Worm (Caenorhabditis elegans) whole organism, midembryonic: Measurements from ENCODE around the gene unc-49.

Experiments used
- T22C8.4 ChIP-seq: fragments of 200-800 bp; sonication (Bioruptor generic); IDR thresholded peaks from 2 replicates; pipeline ENCODE4 v1.3.6; 2022; ENCODE audit warnings: missing genetic modification characterization, missing compliant biosample characterization
- cog-1 ChIP-seq: sonication (generic microtip); optimal IDR thresholded peaks from 2 replicates; lab custom pipeline; 2016; ENCODE audit warnings: missing genetic modification characterization, missing compliant biosample characterization
- flt-1 ChIP-seq: fragments of 200-800 bp; sonication (Bioruptor generic); IDR thresholded peaks from 2 replicates; pipeline ENCODE4 v1.3.6; 2022; ENCODE audit warnings: missing genetic modification characterization, missing compliant biosample characterization
- klf-2 ChIP-seq: fragments of 200-800 bp; sonication (Bioruptor generic); conservative IDR thresholded peaks from 2 replicates; pipeline ENCODE4 v1.3.6; 2022; ENCODE audit warnings: missing genetic modification reagents, missing genetic modification characterization, missing compliant biosample characterization
- med-1 ChIP-seq: sonication (generic microtip); optimal IDR thresholded peaks from 2 replicates; lab custom pipeline; 2017; ENCODE audit warnings: missing genetic modification characterization, mild to moderate bottlenecking, missing compliant biosample characterization, antibody characterized with exemption, missing genetic modification reagents; ENCODE audit not compliant: insufficient read depth
- tab-1 ChIP-seq: fragments of 200-800 bp; sonication (Bioruptor generic); IDR thresholded peaks from 2 replicates; pipeline ENCODE4 v1.3.6; 2022; ENCODE audit warnings: missing genetic modification characterization, missing compliant biosample characterization
- ztf-23 ChIP-seq: fragments of 200-800 bp; sonication (Bioruptor generic); IDR thresholded peaks from 2 replicates; pipeline ENCODE4 v1.3.6; 2022; ENCODE audit warnings: missing genetic modification reagents, missing genetic modification characterization, missing compliant biosample characterization
- ztf-29 ChIP-seq: fragments of 200-800 bp; sonication (Bioruptor generic); IDR thresholded peaks from 2 replicates; pipeline ENCODE4 v1.3.6; 2022; ENCODE audit warnings: missing genetic modification reagents, missing genetic modification characterization, missing compliant biosample characterization

DNA sequence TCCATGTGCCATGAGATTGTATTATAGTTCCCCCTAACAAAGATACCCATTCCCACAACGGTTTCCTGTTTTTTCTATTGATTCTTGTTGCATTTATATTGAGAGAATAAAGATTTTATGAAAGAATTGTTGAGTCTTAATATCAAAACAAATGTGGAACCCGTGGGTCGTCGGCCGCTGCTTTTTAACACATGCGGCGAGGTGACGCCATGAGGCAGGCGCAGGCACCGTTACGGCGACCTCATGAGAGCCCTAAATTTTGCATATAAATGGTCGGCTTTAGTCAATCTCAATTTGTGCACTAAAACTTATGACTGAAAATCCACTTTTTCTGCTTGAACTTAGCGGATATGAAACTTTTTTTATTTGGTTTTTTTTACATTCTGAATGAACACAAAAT is 17.0 kb downstream of the unc-49 start:
- TF ChIP-seq flt-1 (GFP tag; lab: Robert Waterston, UW) (no peak), T22C8.4 (GFP tag; lab: Robert Waterston, UW) (no peak), ztf-23 (GFP tag; lab: Robert Waterston, UW) (no peak), klf-2 (no peak), tab-1 (GFP tag; lab: Robert Waterston, UW) (no peak), med-1 (GFP tag; lab: Kevin White, UChicago) (no peak), cog-1 (tag; lab: Kevin White, UChicago) (no peak), ztf-29 (GFP tag; lab: Robert Waterston, UW) (no peak)
